Fruit fly (Drosophila melanogaster) whole organism, embryonic: ENCODE data around the gene CG15772.

Experiments used
- CG10209 ChIP-seq: fragments of 200-800 bp; sonication (Bioruptor generic); optimal IDR thresholded peaks from 3 replicates; lab custom pipeline; 2017; ENCODE audit warnings: missing biosample characterization, mild to moderate bottlenecking, missing genetic modification characterization, missing genetic modification reagents
- CG12219 ChIP-seq: fragments of 200-800 bp; sonication (Bioruptor generic); optimal IDR thresholded peaks from 3 replicates; lab custom pipeline; 2018; ENCODE audit warnings: missing biosample characterization, mild to moderate bottlenecking, missing genetic modification characterization
- CG12744 ChIP-seq: fragments of 200-800 bp; sonication (Bioruptor generic); optimal IDR thresholded peaks from 2 replicates; lab custom pipeline; 2016; ENCODE audit warnings: missing biosample characterization, missing genetic modification characterization
- CG14441 ChIP-seq: fragments of 200-800 bp; sonication (Bioruptor generic); IDR thresholded peaks from 2 replicates; pipeline ENCODE4 v1.3.6; 2022; ENCODE audit warnings: missing biosample characterization, missing genetic modification characterization
- CG16863 ChIP-seq: fragments of 200-800 bp; sonication (Bioruptor generic); optimal IDR thresholded peaks from 3 replicates; lab custom pipeline; 2016; ENCODE audit warnings: missing biosample characterization, missing genetic modification characterization
- CG1832 ChIP-seq: fragments of 200-800 bp; sonication (Bioruptor generic); optimal IDR thresholded peaks from 2 replicates; lab custom pipeline; 2017; ENCODE audit warnings: missing biosample characterization, mild to moderate bottlenecking, missing genetic modification characterization, inconsistent platforms
- CG18619 ChIP-seq: fragments of 200-800 bp; sonication (Bioruptor generic); optimal IDR thresholded peaks from 3 replicates; lab custom pipeline; 2017; ENCODE audit warnings: missing biosample characterization, mild to moderate bottlenecking, missing genetic modification characterization
- CG2202 ChIP-seq: fragments of 200-800 bp; sonication (Bioruptor generic); optimal IDR thresholded peaks from 2 replicates; lab custom pipeline; 2018; ENCODE audit warnings: missing biosample characterization, mild to moderate bottlenecking, missing genetic modification characterization
- CG2678 ChIP-seq: fragments of 200-800 bp; sonication (Bioruptor generic); optimal IDR thresholded peaks from 3 replicates; lab custom pipeline; 2019; ENCODE audit warnings: missing biosample characterization, mild to moderate bottlenecking, missing genetic modification characterization, moderate library complexity
- CG30403 ChIP-seq: fragments of 200-800 bp; sonication (Bioruptor generic); optimal IDR thresholded peaks from 3 replicates; lab custom pipeline; 2016; ENCODE audit warnings: missing biosample characterization, missing genetic modification characterization
- CG3281 ChIP-seq: fragments of 200-800 bp; sonication (Bioruptor generic); optimal IDR thresholded peaks from 3 replicates; lab custom pipeline; 2017; ENCODE audit warnings: missing biosample characterization, mild to moderate bottlenecking, missing genetic modification characterization
- CG3407 ChIP-seq: fragments of 200-800 bp; sonication (Bioruptor generic); optimal IDR thresholded peaks from 2 replicates; lab custom pipeline; 2018; ENCODE audit warnings: missing biosample characterization, mild to moderate bottlenecking, missing genetic modification characterization
- CG34422 ChIP-seq: fragments of 200-800 bp; sonication (Bioruptor generic); IDR thresholded peaks from 3 replicates; pipeline ENCODE4 v1.3.6; 2022; ENCODE audit warnings: missing biosample characterization, missing genetic modification characterization
- CG3847 ChIP-seq: fragments of 200-800 bp; sonication (Bioruptor generic); IDR thresholded peaks from 2 replicates; pipeline ENCODE4 v1.3.6; 2022; ENCODE audit warnings: missing biosample characterization, missing genetic modification characterization
- CG4328 ChIP-seq: fragments of 200-800 bp; sonication (Bioruptor generic); optimal IDR thresholded peaks from 3 replicates; lab custom pipeline; 2017; ENCODE audit warnings: missing biosample characterization, missing genetic modification reagents, missing genetic modification characterization
- CG6689 ChIP-seq: fragments of 200-800 bp; sonication (Bioruptor generic); IDR thresholded peaks from 2 replicates; pipeline ENCODE4 v1.3.6; 2022; ENCODE audit warnings: missing biosample characterization, missing genetic modification characterization
- CG7839 ChIP-seq: fragments of 200-800 bp; sonication (Bioruptor generic); optimal IDR thresholded peaks from 3 replicates; lab custom pipeline; 2018; ENCODE audit warnings: missing biosample characterization, mild to moderate bottlenecking, missing genetic modification characterization, moderate library complexity
- CG7963 ChIP-seq: fragments of 200-800 bp; sonication (Bioruptor generic); IDR thresholded peaks from 3 replicates; pipeline ENCODE4 v1.3.6; 2022; ENCODE audit warnings: missing biosample characterization, missing genetic modification characterization; ENCODE audit not compliant: partially characterized antibody
- CG8765 ChIP-seq: fragments of 200-800 bp; sonication (Bioruptor generic); IDR thresholded peaks from 2 replicates; pipeline ENCODE4 v1.3.6; 2022; ENCODE audit warnings: missing biosample characterization, missing genetic modification characterization
- CkIIα-i1 ChIP-seq: fragments of 200-800 bp; sonication (Bioruptor generic); IDR thresholded peaks from 2 replicates; pipeline ENCODE4 v1.3.6; 2022; ENCODE audit warnings: missing biosample characterization, missing genetic modification characterization
- Dp ChIP-seq: fragments of 200-800 bp; sonication (Bioruptor generic); optimal IDR thresholded peaks from 2 replicates; lab custom pipeline; 2018; ENCODE audit warnings: missing biosample characterization, mild to moderate bottlenecking, missing genetic modification characterization, moderate library complexity
- Drgx ChIP-seq: fragments of 200-800 bp; sonication (Bioruptor generic); IDR thresholded peaks from 2 replicates; pipeline ENCODE4 v1.3.6; 2022; ENCODE audit warnings: missing biosample characterization, missing genetic modification characterization
- Elba2 ChIP-seq: fragments of 200-800 bp; sonication (Bioruptor generic); optimal IDR thresholded peaks from 3 replicates; lab custom pipeline; 2016; ENCODE audit warnings: missing biosample characterization, missing genetic modification characterization
- Fer1 ChIP-seq: fragments of 200-800 bp; sonication (Bioruptor generic); optimal IDR thresholded peaks from 2 replicates; lab custom pipeline; 2017; ENCODE audit warnings: missing biosample characterization, mild to moderate bottlenecking, missing genetic modification characterization
- Hr51 ChIP-seq, 2 experiments: fragments of 200-800 bp; sonication (Bioruptor generic); optimal IDR thresholded peaks; 2 replicates in 1 of 2; 3 replicates in 1 of 2; lab custom pipeline; 2016 to 2018; ENCODE audit warnings: missing biosample characterization in 2 of 2, missing genetic modification characterization in 2 of 2, mild to moderate bottlenecking in 1 of 2, moderate library complexity in 1 of 2
- Max ChIP-seq: fragments of 200-800 bp; sonication (Bioruptor generic); optimal IDR thresholded peaks from 2 replicates; lab custom pipeline; 2016; ENCODE audit warnings: missing biosample characterization, mild to moderate bottlenecking, missing genetic modification characterization
- Myb ChIP-seq: fragments of 200-800 bp; sonication (Bioruptor generic); optimal IDR thresholded peaks from 2 replicates; lab custom pipeline; 2016; ENCODE audit warnings: missing biosample characterization, missing genetic modification characterization
- Nf-YA ChIP-seq: fragments of 200-800 bp; sonication (Bioruptor generic); IDR thresholded peaks from 2 replicates; pipeline ENCODE4 v1.3.6; 2022; ENCODE audit warnings: missing biosample characterization, missing genetic modification characterization
- Nf-YB ChIP-seq: fragments of 200-800 bp; sonication (Bioruptor generic); optimal IDR thresholded peaks from 3 replicates; lab custom pipeline; 2019; ENCODE audit warnings: missing biosample characterization, mild to moderate bottlenecking, missing genetic modification characterization, moderate library complexity
- Optix ChIP-seq: fragments of 200-800 bp; sonication (Bioruptor generic); IDR thresholded peaks from 3 replicates; pipeline ENCODE4 v1.3.6; 2022; ENCODE audit warnings: missing biosample characterization, missing genetic modification characterization
- Sin3A ChIP-seq: fragments of >200 bp; optimal IDR thresholded peaks from 2 replicates; lab custom pipeline; 2018
- Sox100B ChIP-seq: fragments of 200-800 bp; sonication (Bioruptor generic); optimal IDR thresholded peaks from 3 replicates; lab custom pipeline; 2018; ENCODE audit warnings: missing biosample characterization, mild to moderate bottlenecking, missing genetic modification characterization
- Stat92E ChIP-seq, 3 experiments: fragments of >200 bp in 2 of 3; fragments of 200-800 bp in 1 of 3; sonication (Bioruptor generic) in 1 of 3; optimal IDR thresholded peaks; 2 replicates each; lab custom pipeline; 2017 to 2019; ENCODE audit warnings: missing biosample characterization in 3 of 3, missing genetic modification characterization in 3 of 3, mild to moderate bottlenecking in 1 of 3, moderate library complexity in 1 of 3
- Taf1 ChIP-seq: fragments of 200-800 bp; sonication (Bioruptor generic); IDR thresholded peaks from 2 replicates; pipeline ENCODE4 v1.3.6; 2022; ENCODE audit warnings: missing biosample characterization, missing genetic modification characterization
- Xrp1 ChIP-seq: fragments of 200-800 bp; sonication (Bioruptor generic); IDR thresholded peaks from 2 replicates; pipeline ENCODE4 v1.3.6; 2022; ENCODE audit warnings: missing biosample characterization, missing genetic modification characterization
- amos ChIP-seq: fragments of 200-800 bp; sonication (Bioruptor generic); IDR thresholded peaks from 2 replicates; pipeline ENCODE4 v1.3.6; 2022; ENCODE audit warnings: missing biosample characterization, missing genetic modification characterization; ENCODE audit not compliant: partially characterized antibody
- ara ChIP-seq: fragments of 200-800 bp; sonication (Bioruptor generic); IDR thresholded peaks from 2 replicates; pipeline ENCODE4 v1.3.6; 2022; ENCODE audit warnings: missing biosample characterization, missing genetic modification characterization
- chm ChIP-seq: fragments of 200-800 bp; sonication (Bioruptor generic); IDR thresholded peaks from 2 replicates; pipeline ENCODE4 v1.3.6; 2022; ENCODE audit warnings: missing biosample characterization, missing genetic modification characterization
- corto ChIP-seq: fragments of 200-800 bp; sonication (Bioruptor generic); optimal IDR thresholded peaks from 2 replicates; lab custom pipeline; 2016; ENCODE audit warnings: missing biosample characterization, mild to moderate bottlenecking, missing genetic modification characterization, moderate library complexity
- emc ChIP-seq: fragments of 200-800 bp; sonication (Bioruptor generic); optimal IDR thresholded peaks from 2 replicates; lab custom pipeline; 2016; ENCODE audit warnings: missing biosample characterization, missing genetic modification characterization
- fd64A ChIP-seq: fragments of 200-800 bp; sonication (Bioruptor generic); optimal IDR thresholded peaks from 3 replicates; lab custom pipeline; 2018; ENCODE audit warnings: missing biosample characterization, mild to moderate bottlenecking, missing genetic modification characterization
- fru ChIP-seq: fragments of >200 bp; optimal IDR thresholded peaks from 2 replicates; lab custom pipeline; 2017
- inv ChIP-seq: fragments of 200-800 bp; sonication (Bioruptor generic); IDR thresholded peaks from 2 replicates; pipeline ENCODE4 v1.3.6; 2022; ENCODE audit warnings: missing biosample characterization, missing genetic modification characterization; ENCODE audit not compliant: partially characterized antibody
- kay ChIP-seq: fragments of 200-800 bp; sonication (Bioruptor generic); optimal IDR thresholded peaks from 2 replicates; lab custom pipeline; 2016; ENCODE audit warnings: missing biosample characterization, missing genetic modification characterization
- luna ChIP-seq: fragments of 200-800 bp; sonication (Bioruptor generic); optimal IDR thresholded peaks from 2 replicates; lab custom pipeline; 2016; ENCODE audit warnings: missing biosample characterization, missing genetic modification characterization
- phol ChIP-seq: fragments of 200-800 bp; sonication (Bioruptor generic); optimal IDR thresholded peaks from 3 replicates; lab custom pipeline; 2018; ENCODE audit warnings: missing biosample characterization, mild to moderate bottlenecking, missing genetic modification characterization, moderate library complexity
- pnt ChIP-seq: fragments of 200-800 bp; sonication (Bioruptor generic); optimal IDR thresholded peaks from 3 replicates; lab custom pipeline; 2016; ENCODE audit warnings: missing biosample characterization, missing genetic modification characterization
- ssp ChIP-seq: fragments of 200-800 bp; sonication (Bioruptor generic); IDR thresholded peaks from 2 replicates; pipeline ENCODE4 v1.3.6; 2022; ENCODE audit warnings: missing biosample characterization, missing genetic modification characterization
- tap ChIP-seq: fragments of 200-800 bp; optimal IDR thresholded peaks from 3 replicates; lab custom pipeline; 2019; ENCODE audit warnings: missing biosample characterization, mild to moderate bottlenecking, missing genetic modification characterization, moderate library complexity
- yki ChIP-seq: fragments of >200 bp; optimal IDR thresholded peaks from 3 replicates; lab custom pipeline; 2018
- zen ChIP-seq: fragments of 200-800 bp; sonication (Bioruptor generic); optimal IDR thresholded peaks from 3 replicates; lab custom pipeline; 2018; ENCODE audit warnings: missing biosample characterization, mild to moderate bottlenecking, missing genetic modification characterization, moderate library complexity

CG15772 gene

dm6 chrX:5783260-5784040, 31.4 kb downstream of the CG15772 start (continued):
- TF ChIP-seq phol (tag; lab: Kevin White, UChicago) (peak; percentile 62), corto (GFP tag; lab: Kevin White, UChicago) (no peak), CG2202 (tag; lab: Kevin White, UChicago) (no peak), CG30403 (GFP tag; lab: Kevin White, UChicago) (peak; percentile 42), luna (no peak), Fer1 (GFP tag; lab: Kevin White, UChicago) (no peak), inv (no peak), CG3281 (GFP tag; lab: Kevin White, UChicago) (no peak), yki (lab: Kevin White, UChicago) (no peak), Drgx (GFP tag; lab: Robert Waterston, UW) (peak; percentile 75), CG7839 (tag; lab: Kevin White, UChicago) (peak; percentile 62), fru (lab: Kevin White, UChicago) (no peak), CG2678 (no peak), CG1832 (no peak), CG8765 (no peak), kay (GFP tag; lab: Kevin White, UChicago) (no peak), Hr51 (GFP tag; optimal IDR thresholded peaks at IDR 0.05; lab: Kevin White, UChicago) (peak in 1 of 2 experiments; percentile 53), chm (GFP tag; lab: Robert Waterston, UW) (no peak), fd64A (GFP tag; lab: Kevin White, UChicago) (no peak), Taf1 (GFP tag; lab: Robert Waterston, UW) (no peak), CG3407 (GFP tag; lab: Kevin White, UChicago) (peak; percentile 41), Nf-YB (no peak), emc (GFP tag; lab: Kevin White, UChicago) (no peak), CG7963 (GFP tag; lab: Robert Waterston, UW) (no peak), CG14441 (GFP tag; lab: Robert Waterston, UW) (no peak), Dp (no peak), CG12744 (GFP tag; lab: Kevin White, UChicago) (no peak), CG4328 (no peak), CG10209 (GFP tag; lab: Kevin White, UChicago) (peak; percentile 35), CG12219 (GFP tag; lab: Kevin White, UChicago) (peak; percentile 36), Max (GFP tag; lab: Kevin White, UChicago) (no peak), Xrp1 (peak; percentile 55; the same call in 1 of the 2 replicates), ssp (GFP tag; lab: Robert Waterston, UW) (peak; percentile 27; the same call in 1 of the 2 replicates), Nf-YA (GFP tag; lab: Robert Waterston, UW) (no peak), Stat92E (GFP tag; optimal IDR thresholded peaks at IDR 0.05; lab: Kevin White, UChicago) (no peak), CG16863 (GFP tag; lab: Kevin White, UChicago) (peak; percentile 4), Sin3A (lab: Kevin White, UChicago) (no peak), Sox100B (GFP tag; lab: Kevin White, UChicago) (no peak), CG34422 (GFP tag; lab: Robert Waterston, UW) (no peak), CG18619 (GFP tag; lab: Kevin White, UChicago) (no peak), Myb (GFP tag; lab: Kevin White, UChicago) (no peak), tap (tag; lab: Kevin White, UChicago) (peak; percentile 1), Optix (GFP tag; lab: Robert Waterston, UW) (no peak), CG3847 (no peak), Elba2 (GFP tag; lab: Kevin White, UChicago) (no peak), zen (no peak), pnt (GFP tag; lab: Kevin White, UChicago) (peak; percentile 22), amos (no peak), ara (GFP tag; lab: Robert Waterston, UW) (no peak), CG6689 (peak; percentile 68), CkIIα-i1 (GFP tag; lab: Robert Waterston, UW) (no peak)
